Fruit fly (Drosophila melanogaster): Measurements from ENCODE around the gene CG31915.

The CG31915 gene

DNA sequence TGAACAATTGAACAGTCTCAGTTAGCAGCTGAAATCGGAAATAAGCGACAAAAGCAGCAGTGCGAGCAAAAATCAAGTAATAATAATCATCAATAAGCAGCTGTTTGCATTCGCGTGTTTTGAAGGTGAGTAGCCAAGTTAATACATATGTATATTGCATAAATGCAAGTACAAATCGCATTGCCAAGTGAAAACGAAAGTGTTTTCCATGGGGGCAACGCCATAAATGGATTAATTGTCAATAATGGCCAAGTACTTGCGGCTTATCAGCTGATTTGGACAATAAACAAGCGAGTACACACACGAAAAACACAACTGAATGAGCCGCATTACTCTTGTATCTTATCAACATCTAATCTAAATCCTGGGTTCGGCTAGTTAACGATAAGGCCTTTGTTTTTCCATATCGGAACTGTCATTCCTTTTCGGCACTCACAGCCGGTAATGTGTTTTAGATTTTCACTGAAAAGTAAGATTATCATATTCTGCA lies 19.4 kb downstream of the CG31915 start (continued):
- TF ChIP-seq CG12659 (GFP tag; optimal IDR thresholded peaks at IDR 0.05) (no peak), YL-1 (GFP tag; optimal IDR thresholded peaks at IDR 0.05) (no peak), seq (GFP tag; IDR thresholded peaks at IDR 0.05) (no peak), CG6791 (GFP tag; IDR thresholded peaks at IDR 0.05; ENCODE audit: partially characterized antibody) (no peak), gcm2 (GFP tag; optimal IDR thresholded peaks at IDR 0.05) (no peak), btn (GFP tag; optimal IDR thresholded peaks at IDR 0.05) (no peak), fd102C (GFP tag; optimal IDR thresholded peaks at IDR 0.05) (no peak), lab (GFP tag; optimal IDR thresholded peaks at IDR 0.05) (peak; percentile 47), dan (GFP tag; IDR thresholded peaks at IDR 0.05) (no peak), CG34376 (GFP tag; optimal IDR thresholded peaks at IDR 0.05) (peak; percentile 75), CG1603 (tag; optimal IDR thresholded peaks at IDR 0.05) (no peak), CG4328 (GFP tag; optimal IDR thresholded peaks at IDR 0.05) (peak; percentile 9), nerfin-1 (tag; optimal IDR thresholded peaks at IDR 0.05) (peak; percentile 33), onecut (GFP tag; IDR thresholded peaks at IDR 0.05) (no peak), BtbVII (GFP tag; optimal IDR thresholded peaks at IDR 0.05) (peak; percentile 3), inv (GFP tag; IDR thresholded peaks at IDR 0.05; ENCODE audit: partially characterized antibody) (no peak), CrebB (tag; optimal IDR thresholded peaks at IDR 0.05) (peak; percentile 57), repo (GFP tag; optimal IDR thresholded peaks at IDR 0.05) (no peak), Asciz (GFP tag; optimal IDR thresholded peaks at IDR 0.05) (peak; percentile 61), Eip74EF (GFP tag; optimal IDR thresholded peaks at IDR 0.05) (no peak), vfl (GFP tag; optimal IDR thresholded peaks at IDR 0.05) (no peak), pum (GFP tag; optimal IDR thresholded peaks at IDR 0.05) (no peak), CG43689 (GFP tag; IDR thresholded peaks at IDR 0.05) (no peak), CG14710 (tag; optimal IDR thresholded peaks at IDR 0.05) (no peak), CG11456 (GFP tag; IDR thresholded peaks at IDR 0.05) (no peak), HLH54F (GFP tag; optimal IDR thresholded peaks at IDR 0.05) (no peak), nom (GFP tag; optimal IDR thresholded peaks at IDR 0.05) (no peak), Aef1 (GFP tag; IDR thresholded peaks at IDR 0.05) (no peak), CG17359 (tag; optimal IDR thresholded peaks at IDR 0.05) (peak; percentile 29), sna (GFP tag; IDR thresholded peaks at IDR 0.05; ENCODE audit: partially characterized antibody) (no peak; the same call in 1 of the 2 replicates), CG12071 (GFP tag; optimal IDR thresholded peaks at IDR 0.05) (peak; percentile 16), CG12236 (GFP tag; optimal IDR thresholded peaks at IDR 0.05) (no peak), ci (GFP tag; IDR thresholded peaks at IDR 0.05) (peak; percentile 43; the same call in 1 of the 3 replicates), Fer3 (tag; optimal IDR thresholded peaks at IDR 0.05) (peak; percentile 3), lola (GFP tag; optimal IDR thresholded peaks at IDR 0.05) (no peak), Oaz (GFP tag; IDR thresholded peaks at IDR 0.05) (no peak), Adf1 (GFP tag; IDR thresholded peaks at IDR 0.05) (no peak), CG10959 (GFP tag; IDR thresholded peaks at IDR 0.05) (no peak), Lpt (GFP tag; optimal IDR thresholded peaks at IDR 0.05) (no peak), gfzf (GFP tag; optimal IDR thresholded peaks at IDR 0.05) (no peak), lov (optimal IDR thresholded peaks at IDR 0.05) (no peak), lov (GFP tag; IDR thresholded peaks at IDR 0.05) (peak; percentile 23; the same call in 1 of the 3 replicates), TFAM (GFP tag; optimal IDR thresholded peaks at IDR 0.05) (no peak), gt (GFP tag; IDR thresholded peaks at IDR 0.05) (no peak), CG12391 (tag; optimal IDR thresholded peaks at IDR 0.05) (no peak), jumu (GFP tag; optimal IDR thresholded peaks at IDR 0.05) (no peak), CG9727 (GFP tag; optimal IDR thresholded peaks at IDR 0.05) (peak; percentile 10), CG12219 (GFP tag; optimal IDR thresholded peaks at IDR 0.05) (peak; percentile 39)
